Fruit fly (Drosophila melanogaster) whole organism, embryonic: ENCODE results near the gene CG32462.

Experiments used
- Ada2b ChIP-seq: fragments of 200-800 bp; sonication (Bioruptor generic); IDR thresholded peaks from 2 replicates; pipeline ENCODE4 v1.3.6; 2022; ENCODE audit warnings: missing biosample characterization, missing genetic modification characterization
- Atf-2 ChIP-seq: fragments of 200-800 bp; sonication (Bioruptor generic); optimal IDR thresholded peaks from 2 replicates; lab custom pipeline; 2016; ENCODE audit warnings: missing biosample characterization, missing genetic modification characterization
- Atf3 ChIP-seq: fragments of 200-800 bp; sonication (Bioruptor generic); optimal IDR thresholded peaks from 3 replicates; lab custom pipeline; 2016; ENCODE audit warnings: missing biosample characterization, missing genetic modification characterization
- CG12071 ChIP-seq: fragments of 200-800 bp; sonication (Bioruptor generic); optimal IDR thresholded peaks from 3 replicates; lab custom pipeline; 2018; ENCODE audit warnings: missing biosample characterization, mild to moderate bottlenecking, missing genetic modification characterization
- CG12299 ChIP-seq: fragments of 200-800 bp; sonication (Bioruptor generic); optimal IDR thresholded peaks from 2 replicates; lab custom pipeline; 2018; ENCODE audit warnings: missing biosample characterization, mild to moderate bottlenecking, missing genetic modification characterization
- CG13775 ChIP-seq: fragments of 200-800 bp; sonication (Bioruptor generic); optimal IDR thresholded peaks from 3 replicates; lab custom pipeline; 2017; ENCODE audit warnings: missing biosample characterization, mild to moderate bottlenecking, missing genetic modification characterization
- CG14441 ChIP-seq: fragments of 200-800 bp; sonication (Bioruptor generic); IDR thresholded peaks from 2 replicates; pipeline ENCODE4 v1.3.6; 2022; ENCODE audit warnings: missing biosample characterization, missing genetic modification characterization
- CG1529 ChIP-seq: fragments of 200-800 bp; sonication (Bioruptor generic); optimal IDR thresholded peaks from 3 replicates; lab custom pipeline; 2018; ENCODE audit warnings: missing biosample characterization, missing genetic modification characterization
- CG16815 ChIP-seq: fragments of 200-800 bp; sonication (Bioruptor generic); optimal IDR thresholded peaks from 3 replicates; lab custom pipeline; 2017; ENCODE audit warnings: missing biosample characterization, mild to moderate bottlenecking, missing genetic modification characterization
- CG17328 ChIP-seq: fragments of 200-800 bp; sonication (Bioruptor generic); IDR thresholded peaks from 2 replicates; pipeline ENCODE4 v1.3.6; 2022; ENCODE audit warnings: missing biosample characterization, missing genetic modification characterization
- CG17912 ChIP-seq: fragments of 200-800 bp; sonication (Bioruptor generic); optimal IDR thresholded peaks from 2 replicates; lab custom pipeline; 2018; ENCODE audit warnings: missing biosample characterization, mild to moderate bottlenecking, missing genetic modification characterization
- CG2116 ChIP-seq: fragments of 200-800 bp; sonication (Bioruptor generic); optimal IDR thresholded peaks from 3 replicates; lab custom pipeline; 2018; ENCODE audit warnings: missing biosample characterization, mild to moderate bottlenecking, missing genetic modification characterization
- CG2889 ChIP-seq: fragments of 200-800 bp; sonication (Bioruptor generic); IDR thresholded peaks from 3 replicates; pipeline ENCODE4 v1.3.6; 2022; ENCODE audit warnings: missing biosample characterization, missing genetic modification characterization
- CG32767 ChIP-seq: fragments of 200-800 bp; sonication (Bioruptor generic); IDR thresholded peaks from 2 replicates; pipeline ENCODE4 v1.3.6; 2022; ENCODE audit warnings: missing biosample characterization, missing genetic modification characterization
- CG32772 ChIP-seq: fragments of 200-800 bp; sonication (Bioruptor generic); IDR thresholded peaks from 2 replicates; pipeline ENCODE4 v1.3.6; 2022; ENCODE audit warnings: missing biosample characterization, missing genetic modification characterization
- CG3407 ChIP-seq: fragments of 200-800 bp; sonication (Bioruptor generic); optimal IDR thresholded peaks from 2 replicates; lab custom pipeline; 2018; ENCODE audit warnings: missing biosample characterization, mild to moderate bottlenecking, missing genetic modification characterization
- CG5953 ChIP-seq: fragments of 200-800 bp; sonication (Bioruptor generic); IDR thresholded peaks from 2 replicates; pipeline ENCODE4 v1.3.6; 2022; ENCODE audit warnings: missing biosample characterization, missing genetic modification characterization
- CG6791 ChIP-seq: fragments of 200-800 bp; sonication (Bioruptor generic); IDR thresholded peaks from 3 replicates; pipeline ENCODE4 v1.3.6; 2022; ENCODE audit warnings: missing biosample characterization, missing genetic modification characterization; ENCODE audit not compliant: partially characterized antibody
- CG7372 ChIP-seq: fragments of 200-800 bp; sonication (Bioruptor generic); IDR thresholded peaks from 2 replicates; pipeline ENCODE4 v1.3.6; 2022; ENCODE audit warnings: missing biosample characterization, missing genetic modification characterization
- CG7963 ChIP-seq: fragments of 200-800 bp; sonication (Bioruptor generic); IDR thresholded peaks from 3 replicates; pipeline ENCODE4 v1.3.6; 2022; ENCODE audit warnings: missing biosample characterization, missing genetic modification characterization; ENCODE audit not compliant: partially characterized antibody
- CG8281 ChIP-seq: fragments of 200-800 bp; sonication (Bioruptor generic); optimal IDR thresholded peaks from 2 replicates; lab custom pipeline; 2018; ENCODE audit warnings: missing biosample characterization, mild to moderate bottlenecking, missing genetic modification characterization, moderate library complexity
- CG8478 ChIP-seq: fragments of >200 bp; optimal IDR thresholded peaks from 2 replicates; lab custom pipeline; 2018
- CG9727 ChIP-seq: fragments of 200-800 bp; sonication (Bioruptor generic); optimal IDR thresholded peaks from 3 replicates; lab custom pipeline; 2017; ENCODE audit warnings: missing biosample characterization, mild to moderate bottlenecking, missing genetic modification characterization
- CHES-1-like ChIP-seq: fragments of 200-800 bp; sonication (Bioruptor generic); optimal IDR thresholded peaks from 2 replicates; lab custom pipeline; 2016; ENCODE audit warnings: missing biosample characterization, missing genetic modification characterization
- D19A ChIP-seq: fragments of 200-800 bp; optimal IDR thresholded peaks from 3 replicates; lab custom pipeline; 2019; ENCODE audit warnings: missing biosample characterization, mild to moderate bottlenecking, missing genetic modification characterization, moderate library complexity
- ERR ChIP-seq: fragments of 200-800 bp; sonication (Bioruptor generic); optimal IDR thresholded peaks from 2 replicates; lab custom pipeline; 2016; ENCODE audit warnings: missing biosample characterization, missing genetic modification characterization
- Eip74EF ChIP-seq, 2 experiments: fragments of 200-800 bp in 1 of 2; fragments of >200 bp in 1 of 2; sonication (Bioruptor generic) in 1 of 2; optimal IDR thresholded peaks; 2 replicates each; lab custom pipeline; 2017 to 2019; ENCODE audit warnings: missing biosample characterization in 2 of 2, missing genetic modification characterization in 2 of 2, mild to moderate bottlenecking in 1 of 2, moderate library complexity in 1 of 2
- Gug ChIP-seq: fragments of 200-800 bp; sonication (Bioruptor generic); IDR thresholded peaks from 4 replicates; pipeline ENCODE4 v1.3.6; 2022; ENCODE audit warnings: missing biosample characterization, missing genetic modification characterization
- Hr3 ChIP-seq: fragments of 200-800 bp; sonication (Bioruptor generic); optimal IDR thresholded peaks from 3 replicates; lab custom pipeline; 2016; ENCODE audit warnings: missing biosample characterization, missing genetic modification characterization
- MBD-R2 ChIP-seq: fragments of 200-800 bp; sonication (Bioruptor generic); IDR thresholded peaks from 2 replicates; pipeline ENCODE4 v1.3.6; 2022; ENCODE audit warnings: missing biosample characterization, missing genetic modification characterization
- Mad ChIP-seq: fragments of 200-800 bp; sonication (Bioruptor generic); optimal IDR thresholded peaks from 2 replicates; lab custom pipeline; 2016; ENCODE audit warnings: missing biosample characterization, missing genetic modification characterization
- Oli ChIP-seq: fragments of 200-800 bp; sonication (Bioruptor generic); optimal IDR thresholded peaks from 2 replicates; lab custom pipeline; 2018; ENCODE audit warnings: missing biosample characterization, mild to moderate bottlenecking, missing genetic modification characterization, moderate library complexity
- Six4 ChIP-seq: fragments of 200-800 bp; sonication (Bioruptor generic); optimal IDR thresholded peaks from 2 replicates; lab custom pipeline; 2016; ENCODE audit warnings: missing biosample characterization, missing genetic modification characterization
- Xrp1 ChIP-seq: fragments of 200-800 bp; sonication (Bioruptor generic); IDR thresholded peaks from 2 replicates; pipeline ENCODE4 v1.3.6; 2022; ENCODE audit warnings: missing biosample characterization, missing genetic modification characterization
- ac ChIP-seq: fragments of 200-800 bp; sonication (Bioruptor generic); optimal IDR thresholded peaks from 3 replicates; lab custom pipeline; 2017; ENCODE audit warnings: missing biosample characterization, mild to moderate bottlenecking, missing genetic modification characterization
- amos ChIP-seq: fragments of 200-800 bp; sonication (Bioruptor generic); IDR thresholded peaks from 2 replicates; pipeline ENCODE4 v1.3.6; 2022; ENCODE audit warnings: missing biosample characterization, missing genetic modification characterization; ENCODE audit not compliant: partially characterized antibody
- bigmax ChIP-seq: fragments of 200-800 bp; sonication (Bioruptor generic); optimal IDR thresholded peaks from 2 replicates; lab custom pipeline; 2018; ENCODE audit warnings: missing biosample characterization, mild to moderate bottlenecking, missing genetic modification characterization
- disco-r ChIP-seq: fragments of 200-800 bp; sonication (Bioruptor generic); optimal IDR thresholded peaks from 2 replicates; lab custom pipeline; 2016; ENCODE audit warnings: missing biosample characterization, missing genetic modification characterization
- exex ChIP-seq: fragments of 200-800 bp; sonication (Bioruptor generic); optimal IDR thresholded peaks from 4 replicates; lab custom pipeline; 2018; ENCODE audit warnings: missing biosample characterization, mild to moderate bottlenecking, missing genetic modification characterization, moderate library complexity
- fd64A ChIP-seq: fragments of 200-800 bp; sonication (Bioruptor generic); optimal IDR thresholded peaks from 3 replicates; lab custom pipeline; 2018; ENCODE audit warnings: missing biosample characterization, mild to moderate bottlenecking, missing genetic modification characterization
- hb ChIP-seq: fragments of 200-800 bp; sonication (Bioruptor generic); IDR thresholded peaks from 3 replicates; pipeline ENCODE4 v1.3.6; 2022; ENCODE audit warnings: missing biosample characterization, missing genetic modification characterization; ENCODE audit not compliant: partially characterized antibody
- her ChIP-seq: fragments of 200-800 bp; sonication (Bioruptor generic); optimal IDR thresholded peaks from 2 replicates; lab custom pipeline; 2016; ENCODE audit warnings: missing biosample characterization, missing genetic modification characterization
- lbe ChIP-seq: fragments of 200-800 bp; sonication (Bioruptor generic); optimal IDR thresholded peaks from 2 replicates; lab custom pipeline; 2016; ENCODE audit warnings: missing biosample characterization, mild to moderate bottlenecking, missing genetic modification characterization
- lola ChIP-seq, 3 experiments: fragments of >200 bp in 2 of 3; fragments of 200-800 bp in 1 of 3; sonication (Bioruptor generic) in 1 of 3; optimal IDR thresholded peaks; 2 replicates each; lab custom pipeline; 2017 to 2019; ENCODE audit warnings: missing biosample characterization in 3 of 3, missing genetic modification characterization in 3 of 3, mild to moderate bottlenecking in 1 of 3, moderate library complexity in 1 of 3
- nom ChIP-seq: fragments of 200-800 bp; sonication (Bioruptor generic); optimal IDR thresholded peaks from 2 replicates; lab custom pipeline; 2017; ENCODE audit warnings: missing biosample characterization, missing genetic modification characterization, mild to moderate bottlenecking, moderate library complexity, missing genetic modification reagents
- ranshi ChIP-seq: fragments of 200-800 bp; sonication (Bioruptor generic); IDR thresholded peaks from 2 replicates; pipeline ENCODE4 v1.3.6; 2022; ENCODE audit warnings: missing biosample characterization, missing genetic modification characterization
- sr ChIP-seq: fragments of 200-800 bp; sonication (Bioruptor generic); IDR thresholded peaks from 3 replicates; pipeline ENCODE4 v1.3.6; 2022; ENCODE audit warnings: missing biosample characterization, missing genetic modification characterization
- unc-4 ChIP-seq: fragments of 200-800 bp; sonication (Bioruptor generic); IDR thresholded peaks from 2 replicates; pipeline ENCODE4 v1.3.6; 2022; ENCODE audit warnings: missing biosample characterization, missing genetic modification characterization; ENCODE audit not compliant: partially characterized antibody
- vnd ChIP-seq: fragments of 200-800 bp; sonication (Bioruptor generic); IDR thresholded peaks from 3 replicates; pipeline ENCODE4 v1.3.6; 2022; ENCODE audit warnings: missing biosample characterization, missing genetic modification characterization; ENCODE audit not compliant: partially characterized antibody
- zf30C ChIP-seq: fragments of 200-800 bp; sonication (Bioruptor generic); optimal IDR thresholded peaks from 3 replicates; lab custom pipeline; 2018; ENCODE audit warnings: missing biosample characterization, mild to moderate bottlenecking, missing genetic modification characterization
- zfh2 ChIP-seq: fragments of 200-800 bp; sonication (Bioruptor generic); optimal IDR thresholded peaks from 2 replicates; lab custom pipeline; 2016; ENCODE audit warnings: missing biosample characterization, missing genetic modification characterization

Gene CG32462

DNA sequence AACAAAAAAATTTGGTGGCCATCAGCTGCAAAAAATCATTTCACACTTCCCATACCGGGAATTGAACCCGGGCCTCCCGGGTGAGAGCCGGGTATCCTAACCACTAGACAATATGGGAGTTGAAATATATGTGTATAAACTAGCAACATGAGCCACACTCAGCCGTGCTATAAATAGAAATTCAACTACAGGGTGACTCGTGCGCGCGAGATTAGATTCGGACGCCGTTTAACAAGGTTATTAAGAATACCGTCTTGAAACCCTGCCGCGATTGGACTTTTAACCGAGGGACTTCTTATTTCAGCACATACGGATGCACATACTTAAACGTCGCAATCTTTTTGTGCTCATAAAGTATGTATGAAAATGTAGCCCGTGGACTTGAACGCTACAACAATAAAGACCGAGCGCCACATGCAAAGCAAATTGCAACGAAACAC, 5.6 kb downstream of the CG32462 start (continued):
- peak; percentile 22 for TF ChIP-seq exex (tag; lab: Kevin White, UChicago)
- TF ChIP-seq Eip74EF (GFP tag; optimal IDR thresholded peaks at IDR 0.05; lab: Kevin White, UChicago): no peak
- no peak for TF ChIP-seq CG1529 (GFP tag; lab: Kevin White, UChicago)
- TF ChIP-seq CG8478 (lab: Kevin White, UChicago): no peak
- no peak for TF ChIP-seq Atf3 (GFP tag; lab: Kevin White, UChicago)
- no peak for TF ChIP-seq CG5953
- no peak for TF ChIP-seq CG2889 (GFP tag; lab: Robert Waterston, UW)
- no peak for TF ChIP-seq Mad (GFP tag; lab: Kevin White, UChicago)
- TF ChIP-seq CG6791 (GFP tag; lab: Robert Waterston, UW): peak; percentile 98
- TF ChIP-seq amos: peak; percentile 89
- TF ChIP-seq ac (GFP tag; lab: Kevin White, UChicago): no peak
- TF ChIP-seq Oli (tag; lab: Kevin White, UChicago): no peak
- no peak for TF ChIP-seq Hr3 (GFP tag; lab: Kevin White, UChicago)
- TF ChIP-seq vnd (GFP tag; lab: Robert Waterston, UW): peak; percentile 84
- no peak for TF ChIP-seq CG7372
- TF ChIP-seq ranshi (GFP tag; lab: Robert Waterston, UW): no peak; the same call in 1 of the 2 replicates
- TF ChIP-seq CG12071: peak; percentile 36
- TF ChIP-seq disco-r (GFP tag; lab: Kevin White, UChicago): no peak
- TF ChIP-seq Six4 (GFP tag; lab: Kevin White, UChicago): no peak
- no peak for TF ChIP-seq Ada2b (GFP tag; lab: Robert Waterston, UW)
- no peak for TF ChIP-seq ERR (GFP tag; lab: Kevin White, UChicago)
- TF ChIP-seq CG14441 (GFP tag; lab: Robert Waterston, UW): no peak
- TF ChIP-seq CG9727: no peak
- no peak for TF ChIP-seq Atf-2 (GFP tag; lab: Kevin White, UChicago)
- no peak for TF ChIP-seq MBD-R2 (GFP tag; lab: Robert Waterston, UW)
- no peak for TF ChIP-seq CG32767
- TF ChIP-seq sr (GFP tag; lab: Robert Waterston, UW): no peak
- TF ChIP-seq CG2116 (GFP tag; lab: Kevin White, UChicago): no peak
- no peak for TF ChIP-seq CHES-1-like (GFP tag; lab: Kevin White, UChicago)
- no peak for TF ChIP-seq D19A (tag; lab: Kevin White, UChicago)
- TF ChIP-seq CG16815: no peak
- peak; percentile 60 for TF ChIP-seq unc-4
- TF ChIP-seq CG17328 (GFP tag; lab: Robert Waterston, UW): 0 out of 2 replicates have a peak, but pooled peaks have one; percentile 15
- TF ChIP-seq lola (GFP tag; optimal IDR thresholded peaks at IDR 0.05; lab: Kevin White, UChicago): no peak
- TF ChIP-seq CG32772 (GFP tag; lab: Robert Waterston, UW): no peak
- peak; percentile 68 for TF ChIP-seq nom (GFP tag; lab: Kevin White, UChicago)
- no peak for TF ChIP-seq her (GFP tag; lab: Kevin White, UChicago)
- TF ChIP-seq CG17912: no peak
- TF ChIP-seq bigmax (GFP tag; lab: Kevin White, UChicago): peak; percentile 16
- 0 out of 2 replicates have a peak, but pooled peaks have one; percentile 11 for TF ChIP-seq Xrp1 (GFP tag; lab: Robert Waterston, UW)
- no peak for TF ChIP-seq zf30C
- no peak for TF ChIP-seq CG3407 (GFP tag; lab: Kevin White, UChicago)
- no peak for TF ChIP-seq CG12299 (tag; lab: Kevin White, UChicago)
- TF ChIP-seq hb (GFP tag; lab: Robert Waterston, UW): peak; percentile 86
- TF ChIP-seq CG8281 (tag; lab: Kevin White, UChicago): no peak
- TF ChIP-seq CG13775: no peak
- TF ChIP-seq Gug (GFP tag; lab: Robert Waterston, UW): 0 out of 4 replicates have a peak, but pooled peaks have one; percentile 35
- peak; percentile 92 for TF ChIP-seq CG7963 (GFP tag; lab: Robert Waterston, UW)
- TF ChIP-seq zfh2 (GFP tag; lab: Kevin White, UChicago): no peak
- TF ChIP-seq lbe (GFP tag; lab: Kevin White, UChicago): no peak
- TF ChIP-seq fd64A (GFP tag; lab: Kevin White, UChicago): no peak
